Worm (Caenorhabditis elegans) whole organism, L1 larva: ENCODE results near the gene fbxb-87.

ENCODE experiments used
- C34B4.2 ChIP-seq: sonication (generic microtip); optimal IDR thresholded peaks from 2 replicates; lab custom pipeline; 2017; ENCODE audit warnings: mild to moderate bottlenecking, missing genetic modification characterization, missing compliant biosample characterization
- F16B12.6 ChIP-seq: fragments of 150-350 bp; optimal IDR thresholded peaks from 2 replicates; lab custom pipeline; 2014; ENCODE audit warnings: missing biosample characterization, missing genetic modification characterization
- Y116A8C.19 ChIP-seq: sonication (generic microtip); optimal IDR thresholded peaks from 2 replicates; lab custom pipeline; 2016; ENCODE audit warnings: missing compliant biosample characterization, missing genetic modification characterization, borderline replicate concordance
- aha-1 ChIP-seq: fragments of 150-350 bp; optimal IDR thresholded peaks from 2 replicates; lab custom pipeline; 2014; ENCODE audit warnings: missing biosample characterization, missing genetic modification characterization
- aly-2 ChIP-seq: fragments of 150-350 bp; optimal IDR thresholded peaks from 2 replicates; lab custom pipeline; 2014; ENCODE audit warnings: missing biosample characterization, missing genetic modification characterization
- ama-1 ChIP-seq: fragments of 150-350 bp; optimal IDR thresholded peaks from 2 replicates; lab custom pipeline; 2014
- blmp-1 ChIP-seq: fragments of 150-350 bp; optimal IDR thresholded peaks from 2 replicates; lab custom pipeline; 2014; ENCODE audit warnings: missing biosample characterization, missing genetic modification characterization
- ceh-63 ChIP-seq: fragments of 200-800 bp; sonication (Bioruptor generic); optimal IDR thresholded peaks from 2 replicates; lab custom pipeline; 2018; ENCODE audit warnings: mild to moderate bottlenecking, missing genetic modification characterization, missing compliant biosample characterization
- ceh-8 ChIP-seq: fragments of 200-800 bp; sonication (Bioruptor generic); optimal IDR thresholded peaks from 2 replicates; lab custom pipeline; 2018; ENCODE audit warnings: mild to moderate bottlenecking, missing genetic modification characterization, moderate library complexity, missing compliant biosample characterization
- ceh-82 ChIP-seq, 3 experiments: fragments of 150-350 bp in 1 of 3; sonication (generic microtip) in 2 of 3; optimal IDR thresholded peaks; 2 replicates each; lab custom pipeline; 2014 to 2017; ENCODE audit warnings: missing biosample characterization in 3 of 3, missing genetic modification characterization in 3 of 3
- dpl-1 ChIP-seq, 3 experiments: fragments of 150-350 bp in 2 of 3; sonication (generic microtip) in 1 of 3; optimal IDR thresholded peaks; 2 replicates each; lab custom pipeline; 2014 to 2017; ENCODE audit warnings: missing biosample characterization in 3 of 3, missing genetic modification characterization in 3 of 3, missing genetic modification reagents in 3 of 3
- dsc-1 ChIP-seq: sonication (generic microtip); optimal IDR thresholded peaks from 2 replicates; lab custom pipeline; 2016; ENCODE audit warnings: mild to moderate bottlenecking, missing genetic modification characterization, missing compliant biosample characterization
- efl-1 ChIP-seq, 4 experiments: fragments of 150-350 bp; optimal IDR thresholded peaks in 3 of 4; peaks in 1 of 4; 1 replicate in 1 of 4; 2 replicates in 3 of 4; lab custom pipeline; 2014; ENCODE audit warnings: missing biosample characterization in 2 of 4, missing genetic modification characterization in 2 of 4, missing genetic modification reagents in 2 of 4
- efl-3 ChIP-seq: fragments of 200-800 bp; sonication (Bioruptor generic); optimal IDR thresholded peaks from 2 replicates; lab custom pipeline; 2018; ENCODE audit warnings: mild to moderate bottlenecking, missing genetic modification characterization, missing compliant biosample characterization
- elt-2 ChIP-seq: sonication (generic microtip); optimal IDR thresholded peaks from 2 replicates; lab custom pipeline; 2016; ENCODE audit warnings: missing genetic modification characterization, mild to moderate bottlenecking, inconsistent platforms, missing compliant biosample characterization, missing genetic modification reagents
- elt-3 ChIP-seq, 6 experiments: fragments of 150-350 bp in 1 of 6; sonication (generic microtip); optimal IDR thresholded peaks; 2 replicates each; lab custom pipeline; 2017 to 2018; ENCODE audit warnings: missing biosample characterization in 6 of 6, missing genetic modification characterization in 6 of 6, inconsistent platforms in 1 of 6
- ets-5 ChIP-seq: fragments of 200-800 bp; sonication (Bioruptor generic); IDR thresholded peaks from 2 replicates; pipeline ENCODE4 v1.3.6; 2022; ENCODE audit warnings: missing genetic modification characterization, missing compliant biosample characterization
- fos-1 ChIP-seq: fragments of 150-350 bp; optimal IDR thresholded peaks from 2 replicates; lab custom pipeline; 2014; ENCODE audit warnings: missing biosample characterization, missing genetic modification characterization
- grh-1 ChIP-seq: fragments of 200-800 bp; sonication (Bioruptor generic); IDR thresholded peaks from 2 replicates; pipeline ENCODE4 v1.3.6; 2022; ENCODE audit warnings: missing genetic modification reagents, missing genetic modification characterization, missing compliant biosample characterization
- hlh-17 ChIP-seq: fragments of 200-800 bp; sonication (Bioruptor generic); optimal IDR thresholded peaks from 2 replicates; lab custom pipeline; 2018; ENCODE audit warnings: missing genetic modification characterization, mild to moderate bottlenecking, missing compliant biosample characterization, moderate library complexity, borderline replicate concordance
- hlh-4 ChIP-seq: sonication (generic microtip); optimal IDR thresholded peaks from 2 replicates; lab custom pipeline; 2016; ENCODE audit warnings: mild to moderate bottlenecking, missing genetic modification characterization, missing compliant biosample characterization
- hpl-2 ChIP-seq: fragments of 150-350 bp; optimal IDR thresholded peaks from 2 replicates; lab custom pipeline; 2014; ENCODE audit warnings: missing biosample characterization, missing genetic modification reagents, missing genetic modification characterization
- irx-1 ChIP-seq: sonication (generic microtip); optimal IDR thresholded peaks from 2 replicates; lab custom pipeline; 2016; ENCODE audit warnings: missing genetic modification characterization, missing compliant biosample characterization
- isw-1 ChIP-seq: fragments of 200-800 bp; sonication (Bioruptor generic); IDR thresholded peaks from 2 replicates; pipeline ENCODE4 v1.3.6; 2022; ENCODE audit warnings: missing genetic modification characterization, missing compliant biosample characterization
- jun-1 ChIP-seq: fragments of 150-350 bp; optimal IDR thresholded peaks from 2 replicates; lab custom pipeline; 2014; ENCODE audit warnings: missing biosample characterization, missing genetic modification reagents, missing genetic modification characterization
- lin-14 ChIP-seq: fragments of 200-800 bp; sonication (Bioruptor generic); optimal IDR thresholded peaks from 2 replicates; lab custom pipeline; 2018; ENCODE audit warnings: mild to moderate bottlenecking, missing genetic modification characterization, moderate library complexity, missing compliant biosample characterization
- lin-15B ChIP-seq: fragments of 150-350 bp; sonication (generic microtip); optimal IDR thresholded peaks from 3 replicates; lab custom pipeline; 2014; ENCODE audit warnings: missing biosample characterization, missing genetic modification characterization
- lin-39 ChIP-seq: fragments of 150-350 bp; optimal IDR thresholded peaks from 2 replicates; lab custom pipeline; 2014; ENCODE audit warnings: missing biosample characterization, missing genetic modification reagents, missing genetic modification characterization
- lir-3 ChIP-seq: sonication (generic microtip); optimal IDR thresholded peaks from 2 replicates; lab custom pipeline; 2016; ENCODE audit warnings: mild to moderate bottlenecking, missing genetic modification characterization, moderate library complexity, missing compliant biosample characterization; ENCODE audit not compliant: poor library complexity
- lsy-2 ChIP-seq, 2 experiments: fragments of 150-350 bp; optimal IDR thresholded peaks; 2 replicates each; lab custom pipeline; 2014; ENCODE audit warnings: missing biosample characterization in 2 of 2, missing genetic modification characterization in 2 of 2
- mab-9 ChIP-seq: fragments of 200-800 bp; sonication (Bioruptor generic); IDR thresholded peaks from 2 replicates; pipeline ENCODE4 v1.3.6; 2022; ENCODE audit warnings: missing genetic modification reagents, missing genetic modification characterization, missing compliant biosample characterization
- mep-1 ChIP-seq: fragments of 150-350 bp; optimal IDR thresholded peaks from 2 replicates; lab custom pipeline; 2014; ENCODE audit warnings: missing biosample characterization, missing genetic modification characterization
- nhr-11 ChIP-seq: fragments of 150-350 bp; optimal IDR thresholded peaks from 2 replicates; lab custom pipeline; 2014; ENCODE audit warnings: missing biosample characterization, missing genetic modification characterization
- nhr-12 ChIP-seq: sonication (generic microtip); optimal IDR thresholded peaks from 2 replicates; lab custom pipeline; 2017; ENCODE audit warnings: missing biosample characterization, missing genetic modification characterization
- nhr-19 ChIP-seq: fragments of 200-800 bp; sonication (Bioruptor generic); conservative IDR thresholded peaks from 2 replicates; pipeline ENCODE4 v1.3.6; 2022; ENCODE audit warnings: missing genetic modification characterization, missing compliant biosample characterization
- nhr-20 ChIP-seq: sonication (generic microtip); optimal IDR thresholded peaks from 2 replicates; lab custom pipeline; 2016; ENCODE audit warnings: mild to moderate bottlenecking, missing genetic modification characterization, missing compliant biosample characterization
- nhr-28 ChIP-seq: fragments of 150-350 bp; optimal IDR thresholded peaks from 2 replicates; lab custom pipeline; 2014; ENCODE audit warnings: missing biosample characterization, missing genetic modification characterization
- nhr-47 ChIP-seq: sonication (generic microtip); optimal IDR thresholded peaks from 2 replicates; lab custom pipeline; 2016; ENCODE audit warnings: mild to moderate bottlenecking, missing genetic modification characterization, moderate library complexity, missing compliant biosample characterization
- nhr-71 ChIP-seq: sonication (generic microtip); optimal IDR thresholded peaks from 2 replicates; lab custom pipeline; 2016; ENCODE audit warnings: mild to moderate bottlenecking, missing genetic modification characterization, moderate library complexity, missing compliant biosample characterization
- nhr-76 ChIP-seq: sonication (generic microtip); optimal IDR thresholded peaks from 2 replicates; lab custom pipeline; 2017; ENCODE audit warnings: missing biosample characterization, missing genetic modification characterization
- pax-3 ChIP-seq: fragments of 200-800 bp; sonication (Bioruptor generic); optimal IDR thresholded peaks from 2 replicates; lab custom pipeline; 2018; ENCODE audit warnings: mild to moderate bottlenecking, missing genetic modification characterization, moderate library complexity, missing compliant biosample characterization
- rnt-1 ChIP-seq: sonication (generic microtip); optimal IDR thresholded peaks from 2 replicates; lab custom pipeline; 2016; ENCODE audit warnings: mild to moderate bottlenecking, missing genetic modification characterization, moderate library complexity, missing compliant biosample characterization
- snpc-4 ChIP-seq: fragments of 150-350 bp; optimal IDR thresholded peaks from 2 replicates; lab custom pipeline; 2014; ENCODE audit warnings: missing biosample characterization, missing genetic modification characterization
- sptf-1 ChIP-seq: fragments of 150-350 bp; optimal IDR thresholded peaks from 2 replicates; lab custom pipeline; 2014; ENCODE audit warnings: missing biosample characterization, missing genetic modification characterization
- sup-37 ChIP-seq: fragments of 200-800 bp; sonication (Bioruptor generic); optimal IDR thresholded peaks from 2 replicates; lab custom pipeline; 2018; ENCODE audit warnings: mild to moderate bottlenecking, missing genetic modification characterization, missing compliant biosample characterization
- unc-130 ChIP-seq: fragments of 150-350 bp; optimal IDR thresholded peaks from 2 replicates; lab custom pipeline; 2017; ENCODE audit warnings: missing biosample characterization, missing genetic modification characterization, inconsistent platforms
- unc-30 ChIP-seq: sonication (generic microtip); optimal IDR thresholded peaks from 2 replicates; lab custom pipeline; 2017; ENCODE audit warnings: missing biosample characterization, missing genetic modification characterization
- unc-86 ChIP-seq: sonication (generic microtip); optimal IDR thresholded peaks from 2 replicates; lab custom pipeline; 2016; ENCODE audit warnings: missing genetic modification characterization, missing compliant biosample characterization
- vab-15 ChIP-seq: sonication (generic microtip); optimal IDR thresholded peaks from 2 replicates; lab custom pipeline; 2017; ENCODE audit warnings: missing genotype, mild to moderate bottlenecking, missing genetic modification characterization, missing compliant biosample characterization
- xbp-1 ChIP-seq: sonication (generic microtip); optimal IDR thresholded peaks from 2 replicates; lab custom pipeline; 2016; ENCODE audit warnings: missing genetic modification characterization, missing compliant biosample characterization
- zip-4 ChIP-seq: fragments of 200-800 bp; sonication (Bioruptor generic); optimal IDR thresholded peaks from 2 replicates; lab custom pipeline; 2018; ENCODE audit warnings: mild to moderate bottlenecking, missing genetic modification characterization, moderate library complexity, missing compliant biosample characterization
- ztf-4 ChIP-seq: fragments of 150-350 bp; optimal IDR thresholded peaks from 2 replicates; lab custom pipeline; 2014; ENCODE audit warnings: missing biosample characterization, missing genetic modification characterization

fbxb-87 gene

DNA sequence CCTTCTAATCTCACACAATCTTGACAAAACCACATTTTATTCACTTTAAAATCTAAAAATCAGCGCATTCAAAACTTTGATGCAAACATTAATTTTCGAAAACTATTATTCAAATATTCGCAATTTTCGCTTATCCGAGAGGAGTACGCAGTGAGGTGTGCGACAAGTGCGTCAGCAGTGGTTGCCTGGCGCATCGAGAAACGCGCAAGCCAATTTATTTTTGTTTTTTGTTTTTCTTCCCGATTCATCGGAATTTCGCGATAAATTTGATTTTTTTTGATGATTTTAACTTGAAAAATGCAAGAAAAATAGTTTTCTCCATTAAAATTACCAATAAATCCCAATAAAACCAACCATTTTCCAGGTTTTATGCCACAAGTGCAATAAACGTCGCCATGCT is 45.5 kb upstream of the fbxb-87 start, which contains the start of the genes fbxb-85 and hex-3 (continued):
- TF ChIP-seq mep-1 (tag; lab: Kevin White, UChicago), result peak; percentile 98
- TF ChIP-seq nhr-11, result peak; percentile 89
- peak; percentile 84 for TF ChIP-seq elt-2 (tag; lab: Kevin White, UChicago)
- no peak for TF ChIP-seq hlh-4
- peak; percentile 81 for TF ChIP-seq blmp-1 (tag; lab: Kevin White, UChicago)
- peak; percentile 75 for TF ChIP-seq F16B12.6
- peak; percentile 95 for TF ChIP-seq nhr-20 (tag; lab: Kevin White, UChicago)
- TF ChIP-seq isw-1 (GFP tag; lab: Robert Waterston, UW), result peak; percentile 94
- peak; percentile 97 for TF ChIP-seq unc-130 (tag; lab: Kevin White, UChicago)
- TF ChIP-seq unc-30 (tag; lab: Kevin White, UChicago), result peak; percentile 79
- TF ChIP-seq ceh-82 (tag; optimal IDR thresholded peaks at IDR 0.05; lab: Kevin White, UChicago), result peak; percentile 95 to 96 (median 96)
- peak; percentile 94 for TF ChIP-seq nhr-19 (GFP tag; lab: Robert Waterston, UW)
- peak; percentile 89 for TF ChIP-seq pax-3
- peak; percentile 91 for TF ChIP-seq mab-9 (GFP tag; lab: Robert Waterston, UW)
- TF ChIP-seq dsc-1, result peak; percentile 98
- peak; percentile 91 for TF ChIP-seq sup-37 (GFP tag; lab: Kevin White, UChicago)
- TF ChIP-seq jun-1 (tag; lab: Kevin White, UChicago), result peak; percentile 94
- peak; percentile 95 for TF ChIP-seq lsy-2 (tag; optimal IDR thresholded peaks at IDR 0.05; lab: Kevin White, UChicago)
- TF ChIP-seq hpl-2 (GFP tag; lab: Kevin White, UChicago), result peak; percentile 78
- peak; percentile 97 for TF ChIP-seq rnt-1 (tag; lab: Kevin White, UChicago)
- TF ChIP-seq nhr-71, result peak; percentile 97
- TF ChIP-seq Y116A8C.19, result peak; percentile 55
- TF ChIP-seq ztf-4 (tag; lab: Kevin White, UChicago), result peak; percentile 84
- peak; percentile 85 for TF ChIP-seq snpc-4
- TF ChIP-seq dpl-1 (GFP tag; optimal IDR thresholded peaks at IDR 0.05; lab: Kevin White, UChicago), result peak; percentile 92 to 96 (median 93)
- peak; percentile 76 for TF ChIP-seq aha-1 (tag; lab: Kevin White, UChicago)
- peak; percentile 43 for TF ChIP-seq nhr-76 (tag; lab: Kevin White, UChicago)
- TF ChIP-seq sptf-1 (tag; lab: Kevin White, UChicago), result no peak
- peak; percentile 66 for TF ChIP-seq C34B4.2 (tag; lab: Kevin White, UChicago)
- TF ChIP-seq ets-5 (GFP tag; lab: Robert Waterston, UW), result 0 out of 2 replicates have a peak, but pooled peaks have one; percentile 80
- TF ChIP-seq unc-86 (tag; lab: Kevin White, UChicago), result peak; percentile 96
- peak; percentile 95 for TF ChIP-seq irx-1
- TF ChIP-seq xbp-1, result peak; percentile 97
- TF ChIP-seq nhr-47 (tag; lab: Kevin White, UChicago), result peak; percentile 98
- no peak for TF ChIP-seq nhr-12 (tag; lab: Kevin White, UChicago)
- TF ChIP-seq ceh-63 (GFP tag; lab: Kevin White, UChicago), result no peak
- TF ChIP-seq vab-15 (tag; lab: Kevin White, UChicago), result peak; percentile 29
- peak in 4 of 6 experiments; percentile 10 to 92 (median 72) for TF ChIP-seq elt-3 (tag; optimal IDR thresholded peaks at IDR 0.05; lab: Kevin White, UChicago)
- peak; percentile 94 for TF ChIP-seq lin-14 (GFP tag; lab: Kevin White, UChicago)
- TF ChIP-seq grh-1 (GFP tag; lab: Robert Waterston, UW), result peak; percentile 94
- TF ChIP-seq hlh-17 (GFP tag; lab: Kevin White, UChicago), result no peak
- TF ChIP-seq ceh-8 (GFP tag; lab: Kevin White, UChicago), result peak; percentile 98
- TF ChIP-seq lin-15B (tag; lab: Kevin White, UChicago), result peak; percentile 90
- peak; percentile 89 for TF ChIP-seq lir-3 (tag; lab: Kevin White, UChicago)
- TF ChIP-seq aly-2 (tag; lab: Kevin White, UChicago), result peak; percentile 94
- peak; percentile 87 for TF ChIP-seq zip-4
- TF ChIP-seq fos-1 (tag; lab: Kevin White, UChicago), result peak; percentile 94
- peak; percentile 94 for TF ChIP-seq lin-39 (tag; lab: Kevin White, UChicago)
- TF ChIP-seq nhr-28 (tag; lab: Kevin White, UChicago), result no peak
- TF ChIP-seq efl-1 (optimal IDR thresholded peaks at IDR 0.05; lab: Kevin White, UChicago), result peak; percentile 91 to 96
- TF ChIP-seq efl-1 (GFP tag; optimal IDR thresholded peaks at IDR 0.05 in 1 of 2; lab: Kevin White, UChicago), result peak; percentile 90 to 99
- TF ChIP-seq efl-3 (GFP tag; lab: Kevin White, UChicago), result peak; percentile 80
- peak; percentile 72 for TF ChIP-seq ama-1 (lab: Kevin White, UChicago)
